Worm (Caenorhabditis elegans): Measurements from ENCODE around the gene ufd-3.

DNA sequence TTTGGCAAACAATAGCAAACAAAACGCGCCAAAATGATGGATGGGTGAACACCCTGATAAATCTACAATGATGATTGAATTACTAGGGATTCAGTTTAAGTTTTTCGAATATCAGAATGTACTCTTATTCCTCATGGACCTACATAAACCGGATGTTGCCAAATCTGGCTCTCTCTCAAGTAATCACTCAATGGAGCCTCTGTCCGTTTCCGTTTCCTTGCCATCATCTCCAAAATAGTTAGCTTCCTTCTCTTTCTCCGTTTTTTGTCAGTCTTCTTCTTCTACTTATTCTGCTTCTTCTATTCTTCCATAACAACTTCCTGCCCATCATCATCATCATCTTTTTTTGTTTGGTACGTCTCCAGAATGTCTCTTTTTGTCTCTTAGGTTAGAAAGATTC, 24.8 kb downstream of the ufd-3 start:
- TF ChIP-seq ztf-29 (GFP tag; IDR thresholded peaks at IDR 0.05) (no peak), klf-2 (GFP tag; conservative IDR thresholded peaks at IDR 0.05) (no peak), tab-1 (GFP tag; IDR thresholded peaks at IDR 0.05) (no peak), med-1 (GFP tag; optimal IDR thresholded peaks at IDR 0.05; ENCODE audit: insufficient read depth) (no peak), flt-1 (GFP tag; IDR thresholded peaks at IDR 0.05) (no peak), ref-1 (GFP tag; conservative IDR thresholded peaks at IDR 0.05) (no peak)
